Fruit fly (Drosophila melanogaster) whole organism, embryonic: ENCODE measurements around the gene CG13920.

ENCODE experiments used
- CG1024 ChIP-seq: fragments of 200-800 bp; sonication (Bioruptor generic); IDR thresholded peaks from 2 replicates; pipeline ENCODE4 v1.3.6; 2022; ENCODE audit warnings: missing biosample characterization, missing genetic modification characterization
- CG10267 ChIP-seq: fragments of 200-800 bp; sonication (Bioruptor generic); optimal IDR thresholded peaks from 2 replicates; lab custom pipeline; 2018; ENCODE audit warnings: missing biosample characterization, mild to moderate bottlenecking, missing genetic modification characterization, moderate library complexity
- CG10431 ChIP-seq: fragments of 200-800 bp; sonication (Bioruptor generic); optimal IDR thresholded peaks from 3 replicates; lab custom pipeline; 2018; ENCODE audit warnings: missing biosample characterization, mild to moderate bottlenecking, missing genetic modification characterization
- CG12071 ChIP-seq: fragments of 200-800 bp; sonication (Bioruptor generic); optimal IDR thresholded peaks from 3 replicates; lab custom pipeline; 2018; ENCODE audit warnings: missing biosample characterization, mild to moderate bottlenecking, missing genetic modification characterization
- CG12942 ChIP-seq: fragments of 200-800 bp; sonication (Bioruptor generic); optimal IDR thresholded peaks from 3 replicates; lab custom pipeline; 2016; ENCODE audit warnings: missing biosample characterization, missing genetic modification characterization
- CG14860 ChIP-seq: fragments of 200-800 bp; sonication (Bioruptor generic); IDR thresholded peaks from 3 replicates; pipeline ENCODE4 v1.3.6; 2022; ENCODE audit warnings: missing biosample characterization, missing genetic modification characterization; ENCODE audit not compliant: partially characterized antibody
- CG14965 ChIP-seq: fragments of 200-800 bp; sonication (Bioruptor generic); optimal IDR thresholded peaks from 2 replicates; lab custom pipeline; 2016; ENCODE audit warnings: missing biosample characterization, missing genetic modification characterization, borderline replicate concordance
- CG15269 ChIP-seq: fragments of 200-800 bp; sonication (Bioruptor generic); optimal IDR thresholded peaks from 2 replicates; lab custom pipeline; 2018; ENCODE audit warnings: missing biosample characterization, mild to moderate bottlenecking, missing genetic modification characterization, moderate library complexity
- CG15514 ChIP-seq: fragments of 200-800 bp; sonication (Bioruptor generic); optimal IDR thresholded peaks from 3 replicates; lab custom pipeline; 2017; ENCODE audit warnings: missing biosample characterization, missing genetic modification characterization, mild to moderate bottlenecking, moderate library complexity, missing genetic modification reagents
- CG17385 ChIP-seq: fragments of 200-800 bp; sonication (Bioruptor generic); optimal IDR thresholded peaks from 3 replicates; lab custom pipeline; 2018; ENCODE audit warnings: missing biosample characterization, mild to moderate bottlenecking, missing genetic modification characterization
- CG18599 ChIP-seq: fragments of 200-800 bp; sonication (Bioruptor generic); optimal IDR thresholded peaks from 3 replicates; lab custom pipeline; 2017; ENCODE audit warnings: missing biosample characterization, missing genetic modification characterization, mild to moderate bottlenecking, moderate library complexity, missing genetic modification reagents
- CG18764 ChIP-seq: fragments of 200-800 bp; sonication (Bioruptor generic); optimal IDR thresholded peaks from 3 replicates; lab custom pipeline; 2016; ENCODE audit warnings: missing biosample characterization, missing genetic modification characterization
- CG2120 ChIP-seq: fragments of 200-800 bp; sonication (Bioruptor generic); optimal IDR thresholded peaks from 3 replicates; lab custom pipeline; 2016; ENCODE audit warnings: missing biosample characterization, missing genetic modification characterization
- CG30020 ChIP-seq: fragments of 200-800 bp; optimal IDR thresholded peaks from 2 replicates; lab custom pipeline; 2019; ENCODE audit warnings: missing biosample characterization, mild to moderate bottlenecking, missing genetic modification characterization, moderate library complexity
- CG3847 ChIP-seq: fragments of 200-800 bp; sonication (Bioruptor generic); IDR thresholded peaks from 2 replicates; pipeline ENCODE4 v1.3.6; 2022; ENCODE audit warnings: missing biosample characterization, missing genetic modification characterization
- CG6765 ChIP-seq: fragments of 200-800 bp; sonication (Bioruptor generic); optimal IDR thresholded peaks from 3 replicates; lab custom pipeline; 2017; ENCODE audit warnings: missing biosample characterization, mild to moderate bottlenecking, missing genetic modification characterization
- CG8359 ChIP-seq: fragments of 200-800 bp; sonication (Bioruptor generic); optimal IDR thresholded peaks from 2 replicates; lab custom pipeline; 2017; ENCODE audit warnings: missing biosample characterization, mild to moderate bottlenecking, missing genetic modification characterization, borderline replicate concordance
- CG8388 ChIP-seq: fragments of 200-800 bp; sonication (Bioruptor generic); optimal IDR thresholded peaks from 2 replicates; lab custom pipeline; 2019; ENCODE audit warnings: missing biosample characterization, mild to moderate bottlenecking, missing genetic modification characterization, moderate library complexity
- CG8478 ChIP-seq: fragments of >200 bp; optimal IDR thresholded peaks from 2 replicates; lab custom pipeline; 2018
- CG9797 ChIP-seq: fragments of 200-800 bp; sonication (Bioruptor generic); optimal IDR thresholded peaks from 3 replicates; lab custom pipeline; 2018; ENCODE audit warnings: missing biosample characterization, mild to moderate bottlenecking, missing genetic modification characterization
- Dbx ChIP-seq: fragments of 200-800 bp; sonication (Bioruptor generic); IDR thresholded peaks from 3 replicates; pipeline ENCODE4 v1.3.6; 2022; ENCODE audit warnings: missing biosample characterization, missing genetic modification characterization
- Doc2 ChIP-seq: fragments of 200-800 bp; sonication (Bioruptor generic); IDR thresholded peaks from 2 replicates; pipeline ENCODE4 v1.3.6; 2022; ENCODE audit warnings: missing biosample characterization, missing genetic modification characterization
- Gug ChIP-seq: fragments of 200-800 bp; sonication (Bioruptor generic); IDR thresholded peaks from 4 replicates; pipeline ENCODE4 v1.3.6; 2022; ENCODE audit warnings: missing biosample characterization, missing genetic modification characterization
- Hand ChIP-seq: fragments of 200-800 bp; sonication (Bioruptor generic); optimal IDR thresholded peaks from 2 replicates; lab custom pipeline; 2017; ENCODE audit warnings: mild to moderate bottlenecking, missing biosample characterization, missing genetic modification reagents, missing genetic modification characterization
- Jarid2 ChIP-seq: fragments of 200-800 bp; sonication (Bioruptor generic); optimal IDR thresholded peaks from 3 replicates; lab custom pipeline; 2017; ENCODE audit warnings: mild to moderate bottlenecking, missing biosample characterization, missing genetic modification reagents, missing genetic modification characterization
- Lhr ChIP-seq: fragments of 200-800 bp; sonication (Bioruptor generic); optimal IDR thresholded peaks from 3 replicates; lab custom pipeline; 2017; ENCODE audit warnings: mild to moderate bottlenecking, missing biosample characterization, missing genetic modification reagents, missing genetic modification characterization
- NC2β ChIP-seq: fragments of 200-800 bp; sonication (Bioruptor generic); optimal IDR thresholded peaks from 2 replicates; lab custom pipeline; 2016; ENCODE audit warnings: missing biosample characterization, missing genetic modification characterization
- NFAT ChIP-seq: fragments of 200-800 bp; sonication (Bioruptor generic); IDR thresholded peaks from 2 replicates; pipeline ENCODE4 v1.3.6; 2022; ENCODE audit warnings: missing biosample characterization, missing genetic modification characterization
- Oli ChIP-seq: fragments of 200-800 bp; sonication (Bioruptor generic); optimal IDR thresholded peaks from 2 replicates; lab custom pipeline; 2018; ENCODE audit warnings: missing biosample characterization, mild to moderate bottlenecking, missing genetic modification characterization, moderate library complexity
- bigmax ChIP-seq: fragments of 200-800 bp; sonication (Bioruptor generic); optimal IDR thresholded peaks from 2 replicates; lab custom pipeline; 2018; ENCODE audit warnings: missing biosample characterization, mild to moderate bottlenecking, missing genetic modification characterization
- cas ChIP-seq: fragments of 200-800 bp; sonication (Bioruptor generic); IDR thresholded peaks from 2 replicates; pipeline ENCODE4 v1.3.6; 2022; ENCODE audit warnings: missing biosample characterization, missing genetic modification characterization
- cg ChIP-seq: fragments of 200-800 bp; sonication (Bioruptor generic); optimal IDR thresholded peaks from 3 replicates; lab custom pipeline; 2019; ENCODE audit warnings: missing biosample characterization, mild to moderate bottlenecking, missing genetic modification characterization, moderate library complexity
- chinmo ChIP-seq: fragments of 200-800 bp; sonication (Bioruptor generic); IDR thresholded peaks from 4 replicates; pipeline ENCODE4 v1.3.6; 2022; ENCODE audit warnings: missing biosample characterization, missing genetic modification characterization; ENCODE audit not compliant: partially characterized antibody
- crp ChIP-seq, 2 experiments: fragments of 200-800 bp; sonication (Bioruptor generic); optimal IDR thresholded peaks; 2 replicates in 1 of 2; 3 replicates in 1 of 2; lab custom pipeline; 2017; ENCODE audit warnings: missing biosample characterization in 2 of 2, missing genetic modification characterization in 2 of 2, mild to moderate bottlenecking in 1 of 2, moderate library complexity in 1 of 2
- h ChIP-seq: fragments of >200 bp; optimal IDR thresholded peaks from 2 replicates; lab custom pipeline; 2017
- klu ChIP-seq: fragments of 200-800 bp; sonication (Bioruptor generic); IDR thresholded peaks from 2 replicates; pipeline ENCODE4 v1.3.6; 2022; ENCODE audit warnings: missing biosample characterization, missing genetic modification characterization
- knrl ChIP-seq: fragments of 200-800 bp; sonication (Bioruptor generic); IDR thresholded peaks from 3 replicates; pipeline ENCODE4 v1.3.6; 2022; ENCODE audit warnings: missing biosample characterization, missing genetic modification characterization; ENCODE audit not compliant: partially characterized antibody
- nerfin-2 ChIP-seq: fragments of 200-800 bp; sonication (Bioruptor generic); IDR thresholded peaks from 2 replicates; pipeline ENCODE4 v1.3.6; 2022; ENCODE audit warnings: missing biosample characterization, missing genetic modification characterization; ENCODE audit not compliant: partially characterized antibody
- nom ChIP-seq: fragments of 200-800 bp; sonication (Bioruptor generic); optimal IDR thresholded peaks from 2 replicates; lab custom pipeline; 2017; ENCODE audit warnings: missing biosample characterization, missing genetic modification characterization, mild to moderate bottlenecking, moderate library complexity, missing genetic modification reagents
- row ChIP-seq: fragments of 200-800 bp; sonication (Bioruptor generic); IDR thresholded peaks from 3 replicates; pipeline ENCODE4 v1.3.6; 2022; ENCODE audit warnings: missing biosample characterization, missing genetic modification characterization
- slp2 ChIP-seq: fragments of 200-800 bp; sonication (Bioruptor generic); optimal IDR thresholded peaks from 2 replicates; lab custom pipeline; 2016; ENCODE audit warnings: missing biosample characterization, missing genetic modification characterization
- tll ChIP-seq, 2 experiments: fragments of 200-800 bp in 1 of 2; fragments of >200 bp in 1 of 2; sonication (Bioruptor generic) in 1 of 2; optimal IDR thresholded peaks; 2 replicates each; lab custom pipeline; 2017 to 2019; ENCODE audit warnings: missing biosample characterization in 2 of 2, missing genetic modification characterization in 2 of 2, mild to moderate bottlenecking in 1 of 2, moderate library complexity in 1 of 2
- vfl ChIP-seq: fragments of 200-800 bp; sonication (Bioruptor generic); optimal IDR thresholded peaks from 2 replicates; lab custom pipeline; 2016; ENCODE audit warnings: missing biosample characterization, missing genetic modification characterization
- zfh2 ChIP-seq: fragments of 200-800 bp; sonication (Bioruptor generic); optimal IDR thresholded peaks from 2 replicates; lab custom pipeline; 2016; ENCODE audit warnings: missing biosample characterization, missing genetic modification characterization

The CG13920 gene

DNA sequence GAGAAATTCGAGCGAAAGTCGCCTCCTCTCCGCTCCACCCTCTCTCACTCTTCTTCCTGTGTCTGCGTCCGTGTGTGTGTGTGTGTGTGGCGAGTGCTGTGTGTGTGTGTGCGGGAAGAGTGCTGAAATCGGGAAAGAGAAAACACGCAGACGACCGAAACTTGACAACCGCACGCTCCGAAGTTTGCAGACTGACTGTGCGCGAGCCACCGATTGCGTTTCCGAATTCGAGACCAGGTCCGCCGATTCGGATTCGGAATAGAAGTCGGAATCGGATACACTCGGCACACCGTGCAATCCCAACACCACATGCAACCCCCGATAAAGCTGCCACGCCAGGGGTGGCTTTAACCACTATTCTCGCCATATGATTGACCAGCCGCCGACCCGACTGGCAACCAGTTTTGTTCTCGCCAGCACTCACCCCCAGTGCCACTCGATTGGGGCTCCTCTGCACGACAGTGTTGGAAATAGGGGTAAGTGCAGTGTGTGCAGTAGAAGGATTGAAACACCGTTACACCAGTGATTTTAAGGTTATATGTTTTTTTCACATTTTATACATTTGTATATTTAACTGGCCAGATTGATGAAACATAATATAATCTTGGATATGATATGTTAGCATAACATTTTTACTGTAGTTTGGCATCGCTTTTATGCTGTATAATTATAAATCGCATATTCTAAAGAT is 20.4 kb upstream of the CG13920 start, which contains the start of gene CG13928 (continued):
- TF ChIP-seq CG1024, result 0 out of 2 replicates have a peak, but pooled peaks have one; percentile 20
- no peak for TF ChIP-seq h (lab: Kevin White, UChicago)
- peak; percentile 1 for TF ChIP-seq CG6765
- TF ChIP-seq CG2120 (GFP tag; lab: Kevin White, UChicago), result peak; percentile 10
- no peak for TF ChIP-seq cas
- TF ChIP-seq CG3847 (GFP tag; lab: Robert Waterston, UW), result no peak
- peak; percentile 21 for TF ChIP-seq CG15514 (GFP tag; lab: Kevin White, UChicago)
- TF ChIP-seq CG18599 (GFP tag; lab: Kevin White, UChicago), result peak; percentile 34
- TF ChIP-seq knrl (GFP tag; lab: Robert Waterston, UW), result 0 out of 3 replicates have a peak, but pooled peaks have one; percentile 11
- no peak for TF ChIP-seq CG10431
- peak; percentile 11 for TF ChIP-seq CG8478 (lab: Kevin White, UChicago)
- peak; percentile 81 for TF ChIP-seq bigmax (GFP tag; lab: Kevin White, UChicago)
- TF ChIP-seq vfl (GFP tag; lab: Kevin White, UChicago), result no peak
- no peak for TF ChIP-seq CG15269
- TF ChIP-seq Dbx (GFP tag; lab: Robert Waterston, UW), result peak; percentile 42; the same call in 1 of the 3 replicates
- 0 out of 2 replicates have a peak, but pooled peaks have one; percentile 36 for TF ChIP-seq NFAT (GFP tag; lab: Robert Waterston, UW)
- TF ChIP-seq CG8388, result no peak
- TF ChIP-seq cg (GFP tag; lab: Kevin White, UChicago), result peak; percentile 77
- TF ChIP-seq Lhr (GFP tag; lab: Kevin White, UChicago), result no peak
- no peak for TF ChIP-seq CG30020 (tag; lab: Kevin White, UChicago)
- peak; percentile 44 for TF ChIP-seq CG10267 (tag; lab: Kevin White, UChicago)
- no peak for TF ChIP-seq CG9797
- TF ChIP-seq row (GFP tag; lab: Robert Waterston, UW), result peak; percentile 62
- no peak for TF ChIP-seq CG14965 (GFP tag; lab: Kevin White, UChicago)
- TF ChIP-seq CG18764 (GFP tag; lab: Kevin White, UChicago), result peak; percentile 97
- no peak for TF ChIP-seq CG8359 (GFP tag; lab: Kevin White, UChicago)
- TF ChIP-seq CG12942 (GFP tag; lab: Kevin White, UChicago), result no peak
- no peak for TF ChIP-seq nerfin-2 (GFP tag; lab: Robert Waterston, UW)
- TF ChIP-seq tll (GFP tag; optimal IDR thresholded peaks at IDR 0.05; lab: Kevin White, UChicago), result no peak
- TF ChIP-seq nom (GFP tag; lab: Kevin White, UChicago), result peak; percentile 23
- TF ChIP-seq Gug (GFP tag; lab: Robert Waterston, UW), result no peak
- TF ChIP-seq crp (GFP tag; optimal IDR thresholded peaks at IDR 0.05; lab: Kevin White, UChicago), result peak in 1 of 2 experiments; percentile 37
- TF ChIP-seq klu (GFP tag; lab: Robert Waterston, UW), result no peak
- no peak for TF ChIP-seq Oli
- no peak for TF ChIP-seq NC2β (GFP tag; lab: Kevin White, UChicago)
- no peak for TF ChIP-seq CG14860 (GFP tag; lab: Robert Waterston, UW)
- peak; percentile 66 for TF ChIP-seq Jarid2 (GFP tag; lab: Kevin White, UChicago)
- TF ChIP-seq Hand (GFP tag; lab: Kevin White, UChicago), result no peak
- no peak for TF ChIP-seq CG17385 (GFP tag; lab: Kevin White, UChicago)
- TF ChIP-seq zfh2, result no peak
- TF ChIP-seq CG12071 (GFP tag; lab: Kevin White, UChicago), result no peak
- peak; percentile 73; the same call in 1 of the 4 replicates for TF ChIP-seq chinmo (GFP tag; lab: Robert Waterston, UW)
- TF ChIP-seq slp2, result no peak
- TF ChIP-seq Doc2 (GFP tag; lab: Robert Waterston, UW), result no peak
- TF ChIP-seq, all 482 proteins: peak for 49
